Fruit fly (Drosophila melanogaster) whole organism, embryonic: Measurements from ENCODE around the gene NimC3.
A peak's percentile ranks its signal among the peaks of the same experiment; 100 is the strongest.

Experiments used
- Ada2b ChIP-seq: fragments of 200-800 bp; sonication (Bioruptor generic); IDR thresholded peaks from 2 replicates; pipeline ENCODE4 v1.3.6; 2022; ENCODE audit warnings: missing biosample characterization, missing genetic modification characterization
- CG10267 ChIP-seq: fragments of 200-800 bp; sonication (Bioruptor generic); optimal IDR thresholded peaks from 2 replicates; lab custom pipeline; 2018; ENCODE audit warnings: missing biosample characterization, mild to moderate bottlenecking, missing genetic modification characterization, moderate library complexity
- CG11723 ChIP-seq: fragments of 200-800 bp; sonication (Bioruptor generic); optimal IDR thresholded peaks from 2 replicates; lab custom pipeline; 2017; ENCODE audit warnings: missing biosample characterization, mild to moderate bottlenecking, missing genetic modification characterization
- CG12299 ChIP-seq: fragments of 200-800 bp; sonication (Bioruptor generic); optimal IDR thresholded peaks from 2 replicates; lab custom pipeline; 2018; ENCODE audit warnings: missing biosample characterization, mild to moderate bottlenecking, missing genetic modification characterization
- CG14965 ChIP-seq: fragments of 200-800 bp; sonication (Bioruptor generic); optimal IDR thresholded peaks from 2 replicates; lab custom pipeline; 2016; ENCODE audit warnings: missing biosample characterization, missing genetic modification characterization, borderline replicate concordance
- CG15011 ChIP-seq: fragments of 200-800 bp; sonication (Bioruptor generic); optimal IDR thresholded peaks from 3 replicates; lab custom pipeline; 2018; ENCODE audit warnings: missing biosample characterization, mild to moderate bottlenecking, missing genetic modification characterization
- CG1602 ChIP-seq: fragments of 200-800 bp; sonication (Bioruptor generic); optimal IDR thresholded peaks from 3 replicates; lab custom pipeline; 2016; ENCODE audit warnings: missing biosample characterization, missing genetic modification characterization
- CG16815 ChIP-seq: fragments of 200-800 bp; sonication (Bioruptor generic); optimal IDR thresholded peaks from 3 replicates; lab custom pipeline; 2017; ENCODE audit warnings: missing biosample characterization, mild to moderate bottlenecking, missing genetic modification characterization
- CG17359 ChIP-seq: fragments of 200-800 bp; sonication (Bioruptor generic); optimal IDR thresholded peaks from 3 replicates; lab custom pipeline; 2018; ENCODE audit warnings: missing biosample characterization, mild to moderate bottlenecking, missing genetic modification characterization, moderate library complexity
- CG1832 ChIP-seq: fragments of 200-800 bp; sonication (Bioruptor generic); optimal IDR thresholded peaks from 2 replicates; lab custom pipeline; 2017; ENCODE audit warnings: missing biosample characterization, mild to moderate bottlenecking, missing genetic modification characterization, inconsistent platforms
- CG18764 ChIP-seq: fragments of 200-800 bp; sonication (Bioruptor generic); optimal IDR thresholded peaks from 3 replicates; lab custom pipeline; 2016; ENCODE audit warnings: missing biosample characterization, missing genetic modification characterization
- CG2875 ChIP-seq: fragments of 200-800 bp; sonication (Bioruptor generic); optimal IDR thresholded peaks from 2 replicates; lab custom pipeline; 2017; ENCODE audit warnings: missing biosample characterization, mild to moderate bottlenecking, missing genetic modification characterization, missing genetic modification reagents
- CG32767 ChIP-seq: fragments of 200-800 bp; sonication (Bioruptor generic); IDR thresholded peaks from 2 replicates; pipeline ENCODE4 v1.3.6; 2022; ENCODE audit warnings: missing biosample characterization, missing genetic modification characterization
- CG3281 ChIP-seq: fragments of 200-800 bp; sonication (Bioruptor generic); optimal IDR thresholded peaks from 3 replicates; lab custom pipeline; 2017; ENCODE audit warnings: missing biosample characterization, mild to moderate bottlenecking, missing genetic modification characterization
- CG33213 ChIP-seq: fragments of 200-800 bp; sonication (Bioruptor generic); optimal IDR thresholded peaks from 3 replicates; lab custom pipeline; 2016; ENCODE audit warnings: missing biosample characterization, missing genetic modification characterization
- CG34376 ChIP-seq: fragments of 200-800 bp; sonication (Bioruptor generic); optimal IDR thresholded peaks from 2 replicates; lab custom pipeline; 2018; ENCODE audit warnings: missing biosample characterization, mild to moderate bottlenecking, missing genetic modification characterization
- CG3847 ChIP-seq: fragments of 200-800 bp; sonication (Bioruptor generic); IDR thresholded peaks from 2 replicates; pipeline ENCODE4 v1.3.6; 2022; ENCODE audit warnings: missing biosample characterization, missing genetic modification characterization
- CG4282 ChIP-seq: fragments of 200-800 bp; sonication (Bioruptor generic); optimal IDR thresholded peaks from 2 replicates; lab custom pipeline; 2016; ENCODE audit warnings: missing biosample characterization, missing genetic modification characterization
- CG4328 ChIP-seq: fragments of 200-800 bp; sonication (Bioruptor generic); optimal IDR thresholded peaks from 3 replicates; lab custom pipeline; 2017; ENCODE audit warnings: missing biosample characterization, missing genetic modification reagents, missing genetic modification characterization
- CG6254 ChIP-seq: fragments of 200-800 bp; sonication (Bioruptor generic); optimal IDR thresholded peaks from 3 replicates; lab custom pipeline; 2017; ENCODE audit warnings: mild to moderate bottlenecking, missing biosample characterization, missing genetic modification reagents, missing genetic modification characterization
- CG6854 ChIP-seq: fragments of 200-800 bp; sonication (Bioruptor generic); optimal IDR thresholded peaks from 3 replicates; lab custom pipeline; 2017; ENCODE audit warnings: missing biosample characterization, mild to moderate bottlenecking, missing genetic modification characterization
- CG7271 ChIP-seq: fragments of 200-800 bp; sonication (Bioruptor generic); optimal IDR thresholded peaks from 2 replicates; lab custom pipeline; 2018; ENCODE audit warnings: missing biosample characterization, mild to moderate bottlenecking, missing genetic modification characterization, moderate library complexity
- CG8281 ChIP-seq: fragments of 200-800 bp; sonication (Bioruptor generic); optimal IDR thresholded peaks from 2 replicates; lab custom pipeline; 2018; ENCODE audit warnings: missing biosample characterization, mild to moderate bottlenecking, missing genetic modification characterization, moderate library complexity
- CG9797 ChIP-seq: fragments of 200-800 bp; sonication (Bioruptor generic); optimal IDR thresholded peaks from 3 replicates; lab custom pipeline; 2018; ENCODE audit warnings: missing biosample characterization, mild to moderate bottlenecking, missing genetic modification characterization
- CTCF ChIP-seq: fragments of 200-800 bp; sonication (Bioruptor generic); optimal IDR thresholded peaks from 2 replicates; lab custom pipeline; 2017; ENCODE audit warnings: missing biosample characterization, mild to moderate bottlenecking, missing genetic modification characterization, moderate library complexity
- Chrac-16 ChIP-seq: fragments of 200-800 bp; sonication (Bioruptor generic); optimal IDR thresholded peaks from 3 replicates; lab custom pipeline; 2016; ENCODE audit warnings: missing biosample characterization, missing genetic modification characterization
- CoRest ChIP-seq: fragments of 200-800 bp; sonication (Bioruptor generic); optimal IDR thresholded peaks from 3 replicates; lab custom pipeline; 2018; ENCODE audit warnings: missing biosample characterization, mild to moderate bottlenecking, missing genetic modification characterization, moderate library complexity
- CrebB ChIP-seq: fragments of 200-800 bp; sonication (Bioruptor generic); optimal IDR thresholded peaks from 3 replicates; lab custom pipeline; 2018; ENCODE audit warnings: missing biosample characterization, mild to moderate bottlenecking, missing genetic modification characterization
- Ets97D ChIP-seq: fragments of 200-800 bp; sonication (Bioruptor generic); optimal IDR thresholded peaks from 3 replicates; lab custom pipeline; 2016; ENCODE audit warnings: missing biosample characterization, missing genetic modification characterization
- Fer2 ChIP-seq: fragments of 200-800 bp; sonication (Bioruptor generic); optimal IDR thresholded peaks from 2 replicates; lab custom pipeline; 2018; ENCODE audit warnings: missing biosample characterization, mild to moderate bottlenecking, missing genetic modification characterization, moderate library complexity
- HmgD ChIP-seq: fragments of 200-800 bp; sonication (Bioruptor generic); optimal IDR thresholded peaks from 3 replicates; lab custom pipeline; 2016; ENCODE audit warnings: missing biosample characterization, missing genetic modification characterization
- Hsf ChIP-seq: fragments of 200-800 bp; sonication (Bioruptor generic); optimal IDR thresholded peaks from 3 replicates; lab custom pipeline; 2016; ENCODE audit warnings: missing biosample characterization, missing genetic modification characterization
- Jarid2 ChIP-seq: fragments of 200-800 bp; sonication (Bioruptor generic); optimal IDR thresholded peaks from 3 replicates; lab custom pipeline; 2017; ENCODE audit warnings: mild to moderate bottlenecking, missing biosample characterization, missing genetic modification reagents, missing genetic modification characterization
- Mrtf ChIP-seq: fragments of 200-800 bp; sonication (Bioruptor generic); IDR thresholded peaks from 3 replicates; pipeline ENCODE4 v1.3.6; 2022; ENCODE audit warnings: missing biosample characterization, missing genetic modification characterization
- Rx ChIP-seq: fragments of 200-800 bp; sonication (Bioruptor generic); IDR thresholded peaks from 2 replicates; pipeline ENCODE4 v1.3.6; 2022; ENCODE audit warnings: missing biosample characterization, missing genetic modification characterization
- ac ChIP-seq: fragments of 200-800 bp; sonication (Bioruptor generic); optimal IDR thresholded peaks from 3 replicates; lab custom pipeline; 2017; ENCODE audit warnings: missing biosample characterization, mild to moderate bottlenecking, missing genetic modification characterization
- chm ChIP-seq: fragments of 200-800 bp; sonication (Bioruptor generic); IDR thresholded peaks from 2 replicates; pipeline ENCODE4 v1.3.6; 2022; ENCODE audit warnings: missing biosample characterization, missing genetic modification characterization
- dmrt11E ChIP-seq: fragments of 200-800 bp; sonication (Bioruptor generic); optimal IDR thresholded peaks from 3 replicates; lab custom pipeline; 2018; ENCODE audit warnings: missing biosample characterization, mild to moderate bottlenecking, missing genetic modification characterization, moderate library complexity
- fd3F ChIP-seq: fragments of 200-800 bp; sonication (Bioruptor generic); optimal IDR thresholded peaks from 2 replicates; lab custom pipeline; 2018; ENCODE audit warnings: missing biosample characterization, mild to moderate bottlenecking, missing genetic modification characterization, moderate library complexity
- gcm2 ChIP-seq: fragments of 200-800 bp; sonication (Bioruptor generic); optimal IDR thresholded peaks from 2 replicates; lab custom pipeline; 2016; ENCODE audit warnings: missing biosample characterization, missing genetic modification characterization
- grn ChIP-seq: fragments of 200-800 bp; sonication (Bioruptor generic); optimal IDR thresholded peaks from 3 replicates; lab custom pipeline; 2017; ENCODE audit warnings: missing biosample characterization, missing genetic modification characterization
- gro ChIP-seq: fragments of 200-800 bp; sonication (Bioruptor generic); optimal IDR thresholded peaks from 2 replicates; lab custom pipeline; 2016; ENCODE audit warnings: missing biosample characterization, missing genetic modification characterization
- h ChIP-seq: fragments of >200 bp; optimal IDR thresholded peaks from 2 replicates; lab custom pipeline; 2017
- insv ChIP-seq, 2 experiments: fragments of 200-800 bp; sonication (Bioruptor generic); optimal IDR thresholded peaks; 3 replicates each; lab custom pipeline; 2016 to 2018; ENCODE audit warnings: missing biosample characterization in 2 of 2, missing genetic modification characterization in 2 of 2
- kah ChIP-seq: fragments of 200-800 bp; sonication (Bioruptor generic); optimal IDR thresholded peaks from 2 replicates; lab custom pipeline; 2018; ENCODE audit warnings: missing biosample characterization, mild to moderate bottlenecking, missing genetic modification characterization
- knrl ChIP-seq: fragments of 200-800 bp; sonication (Bioruptor generic); IDR thresholded peaks from 3 replicates; pipeline ENCODE4 v1.3.6; 2022; ENCODE audit warnings: missing biosample characterization, missing genetic modification characterization; ENCODE audit not compliant: partially characterized antibody
- pan ChIP-seq, 4 experiments: fragments of >200 bp in 3 of 4; fragments of 200-800 bp in 1 of 4; sonication (Bioruptor generic) in 1 of 4; optimal IDR thresholded peaks in 3 of 4; IDR thresholded peaks in 1 of 4; 2 replicates each; pipeline versions ENCODE4 v1.3.6 to Lab custom; 2017 to 2022; ENCODE audit warnings: missing biosample characterization in 2 of 4, missing genetic modification characterization in 2 of 4, mixed read lengths in 1 of 4
- ro ChIP-seq: fragments of 200-800 bp; sonication (Bioruptor generic); IDR thresholded peaks from 2 replicates; pipeline ENCODE4 v1.3.6; 2022; ENCODE audit warnings: missing biosample characterization, missing genetic modification characterization
- row ChIP-seq: fragments of 200-800 bp; sonication (Bioruptor generic); IDR thresholded peaks from 3 replicates; pipeline ENCODE4 v1.3.6; 2022; ENCODE audit warnings: missing biosample characterization, missing genetic modification characterization
- salm ChIP-seq: fragments of 200-800 bp; sonication (Bioruptor generic); optimal IDR thresholded peaks from 2 replicates; lab custom pipeline; 2018; ENCODE audit warnings: missing biosample characterization, mild to moderate bottlenecking, missing genetic modification characterization
- shn ChIP-seq: fragments of 200-800 bp; sonication (Bioruptor generic); optimal IDR thresholded peaks from 3 replicates; lab custom pipeline; 2016; ENCODE audit warnings: missing biosample characterization, missing genetic modification characterization

The NimC3 gene

dm6 chr2L:14047170-14047632 lies 27.2 kb upstream of the NimC3 start, which contains the start of gene NimC4 (continued):
- TF ChIP-seq Hsf (GFP tag; lab: Kevin White, UChicago): peak; percentile 84
- TF ChIP-seq gro (GFP tag; lab: Kevin White, UChicago): no peak
- no peak for TF ChIP-seq CTCF
- peak; percentile 35 for TF ChIP-seq CG11723
- TF ChIP-seq CG6854 (GFP tag; lab: Kevin White, UChicago): no peak
- TF ChIP-seq CG2875: peak; percentile 60
- TF ChIP-seq dmrt11E: peak; percentile 98
- peak; percentile 37 for TF ChIP-seq CG15011 (GFP tag; lab: Kevin White, UChicago)
- peak; percentile 27 for TF ChIP-seq CG8281 (tag; lab: Kevin White, UChicago)
- peak; percentile 77 for TF ChIP-seq row (GFP tag; lab: Robert Waterston, UW)
- no peak for TF ChIP-seq Fer2 (tag; lab: Kevin White, UChicago)
- peak; percentile 15 for TF ChIP-seq salm (tag; lab: Kevin White, UChicago)
- peak; percentile 98 for TF ChIP-seq ac
- TF ChIP-seq chm: peak; percentile 47; the same call in 1 of the 2 replicates
- peak; percentile 41 for TF ChIP-seq Ets97D (GFP tag; lab: Kevin White, UChicago)
- TF ChIP-seq Ada2b: no peak; the same call in 1 of the 2 replicates
- TF ChIP-seq ro (GFP tag; lab: Robert Waterston, UW): peak; percentile 30; the same call in 1 of the 2 replicates
- no peak for TF ChIP-seq HmgD
- peak; percentile 85 for TF ChIP-seq CG1602 (GFP tag; lab: Kevin White, UChicago)
- TF ChIP-seq CoRest (tag; lab: Kevin White, UChicago): peak; percentile 66
- no peak for TF ChIP-seq CG3847
- TF ChIP-seq CG9797 (GFP tag; lab: Kevin White, UChicago): no peak
- TF ChIP-seq h: no peak
- peak; percentile 52 for TF ChIP-seq CG18764 (GFP tag; lab: Kevin White, UChicago)
- peak; percentile 87 for TF ChIP-seq grn (GFP tag; lab: Kevin White, UChicago)
- TF ChIP-seq insv (GFP tag; optimal IDR thresholded peaks at IDR 0.05; lab: Kevin White, UChicago): no peak
- TF ChIP-seq Chrac-16 (GFP tag; lab: Kevin White, UChicago): peak; percentile 89
- no peak for TF ChIP-seq pan (optimal IDR thresholded peaks at IDR 0.05; lab: Kevin White, UChicago)
- peak in 1 of 2 experiments; percentile 58 for TF ChIP-seq pan (GFP tag; optimal IDR thresholded peaks at IDR 0.05 in 1 of 2, IDR thresholded peaks at IDR 0.05 in 1 of 2)
- TF ChIP-seq shn (GFP tag; lab: Kevin White, UChicago): peak; percentile 63
- TF ChIP-seq Rx (GFP tag; lab: Robert Waterston, UW): peak; percentile 76
- no peak for TF ChIP-seq CG4282
- TF ChIP-seq CG34376: no peak
- TF ChIP-seq CG7271 (tag; lab: Kevin White, UChicago): peak; percentile 97
- TF ChIP-seq CG4328: peak; percentile 26
- TF ChIP-seq CG14965 (GFP tag; lab: Kevin White, UChicago): peak; percentile 48
- peak; percentile 32 for TF ChIP-seq CG17359 (tag; lab: Kevin White, UChicago)
- TF ChIP-seq CG32767: no peak; the same call in 1 of the 2 replicates
- TF ChIP-seq Jarid2 (GFP tag; lab: Kevin White, UChicago): no peak
- TF ChIP-seq CG16815 (GFP tag; lab: Kevin White, UChicago): peak; percentile 86
- TF ChIP-seq CG3281 (GFP tag; lab: Kevin White, UChicago): no peak
- TF ChIP-seq CG10267 (tag; lab: Kevin White, UChicago): peak; percentile 85
- TF ChIP-seq gcm2: peak; percentile 42
- TF ChIP-seq Mrtf (GFP tag; lab: Robert Waterston, UW): peak; percentile 34; the same call in 1 of the 3 replicates
- peak; percentile 76 for TF ChIP-seq CG33213 (GFP tag; lab: Kevin White, UChicago)
- no peak for TF ChIP-seq CG12299 (tag; lab: Kevin White, UChicago)
- TF ChIP-seq CG6254 (GFP tag; lab: Kevin White, UChicago): peak; percentile 74
- TF ChIP-seq kah (GFP tag; lab: Kevin White, UChicago): no peak
- TF ChIP-seq CrebB (tag; lab: Kevin White, UChicago): no peak
- TF ChIP-seq fd3F (GFP tag; lab: Kevin White, UChicago): no peak
- no peak for TF ChIP-seq CG1832
- TF ChIP-seq knrl: no peak
